Worm (Caenorhabditis elegans): Measurements from ENCODE around the gene srpa-68.

DNA sequence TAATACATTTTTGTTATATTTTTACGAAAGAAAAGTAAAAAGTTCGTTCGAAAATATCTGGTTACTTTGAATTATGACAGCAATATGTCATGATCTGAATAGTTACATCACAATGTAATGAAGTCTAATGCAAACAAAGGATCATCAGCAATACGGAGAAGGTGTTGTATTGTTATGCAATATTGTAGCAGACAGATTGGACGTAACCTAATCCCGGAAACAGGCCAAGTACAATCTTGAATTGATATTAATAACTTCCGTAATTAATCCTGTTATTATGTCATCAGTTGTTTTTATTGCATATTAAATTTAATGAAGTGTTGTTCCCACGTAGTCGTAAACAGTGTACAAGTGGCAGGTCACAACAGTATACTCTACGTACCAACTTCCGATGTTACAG, 9.9 kb downstream of the srpa-68 start:
- TF ChIP-seq nhr-25 (tag; optimal IDR thresholded peaks at IDR 0.05) (no peak), fkh-10 (GFP tag; optimal IDR thresholded peaks at IDR 0.05) (no peak), elt-2 (tag; optimal IDR thresholded peaks at IDR 0.05) (no peak), ceh-9 (tag; optimal IDR thresholded peaks at IDR 0.05) (no peak), ztf-11 (tag; optimal IDR thresholded peaks at IDR 0.05) (no peak), tbx-2 (tag; optimal IDR thresholded peaks at IDR 0.05) (no peak)
